Fruit fly (Drosophila melanogaster) whole organism, embryonic: ENCODE results near the gene IKKepsilon.

Source experiments
- Ada2b ChIP-seq: fragments of 200-800 bp; sonication (Bioruptor generic); IDR thresholded peaks from 2 replicates; pipeline ENCODE4 v1.3.6; 2022; ENCODE audit warnings: missing biosample characterization, missing genetic modification characterization
- C15 ChIP-seq: fragments of 200-800 bp; sonication (Bioruptor generic); IDR thresholded peaks from 3 replicates; pipeline ENCODE4 v1.3.6; 2022; ENCODE audit warnings: missing biosample characterization, missing genetic modification characterization
- CG12155 ChIP-seq: fragments of 200-800 bp; sonication (Bioruptor generic); optimal IDR thresholded peaks from 3 replicates; lab custom pipeline; 2016; ENCODE audit warnings: missing biosample characterization, missing genetic modification characterization
- CG17328 ChIP-seq: fragments of 200-800 bp; sonication (Bioruptor generic); IDR thresholded peaks from 2 replicates; pipeline ENCODE4 v1.3.6; 2022; ENCODE audit warnings: missing biosample characterization, missing genetic modification characterization
- CG18619 ChIP-seq: fragments of 200-800 bp; sonication (Bioruptor generic); optimal IDR thresholded peaks from 3 replicates; lab custom pipeline; 2017; ENCODE audit warnings: missing biosample characterization, mild to moderate bottlenecking, missing genetic modification characterization
- CG2120 ChIP-seq: fragments of 200-800 bp; sonication (Bioruptor generic); optimal IDR thresholded peaks from 3 replicates; lab custom pipeline; 2016; ENCODE audit warnings: missing biosample characterization, missing genetic modification characterization
- CG30403 ChIP-seq: fragments of 200-800 bp; sonication (Bioruptor generic); optimal IDR thresholded peaks from 3 replicates; lab custom pipeline; 2016; ENCODE audit warnings: missing biosample characterization, missing genetic modification characterization
- CG30431 ChIP-seq: fragments of 200-800 bp; sonication (Bioruptor generic); optimal IDR thresholded peaks from 2 replicates; lab custom pipeline; 2017; ENCODE audit warnings: missing biosample characterization, missing genetic modification characterization
- CG34422 ChIP-seq: fragments of 200-800 bp; sonication (Bioruptor generic); IDR thresholded peaks from 3 replicates; pipeline ENCODE4 v1.3.6; 2022; ENCODE audit warnings: missing biosample characterization, missing genetic modification characterization
- CG4617 ChIP-seq: fragments of 200-800 bp; sonication (Bioruptor generic); optimal IDR thresholded peaks from 3 replicates; lab custom pipeline; 2016; ENCODE audit warnings: missing biosample characterization, missing genetic modification characterization, borderline replicate concordance
- CG4854 ChIP-seq: fragments of 200-800 bp; sonication (Bioruptor generic); optimal IDR thresholded peaks from 2 replicates; lab custom pipeline; 2016; ENCODE audit warnings: missing biosample characterization, missing genetic modification characterization, inconsistent platforms
- CG7271 ChIP-seq: fragments of 200-800 bp; sonication (Bioruptor generic); optimal IDR thresholded peaks from 2 replicates; lab custom pipeline; 2018; ENCODE audit warnings: missing biosample characterization, mild to moderate bottlenecking, missing genetic modification characterization, moderate library complexity
- CG7372 ChIP-seq: fragments of 200-800 bp; sonication (Bioruptor generic); IDR thresholded peaks from 2 replicates; pipeline ENCODE4 v1.3.6; 2022; ENCODE audit warnings: missing biosample characterization, missing genetic modification characterization
- CG7745 ChIP-seq: fragments of 200-800 bp; sonication (Bioruptor generic); optimal IDR thresholded peaks from 2 replicates; lab custom pipeline; 2018; ENCODE audit warnings: missing biosample characterization, mild to moderate bottlenecking, missing genetic modification characterization, moderate library complexity
- CG8359 ChIP-seq: fragments of 200-800 bp; sonication (Bioruptor generic); optimal IDR thresholded peaks from 2 replicates; lab custom pipeline; 2017; ENCODE audit warnings: missing biosample characterization, mild to moderate bottlenecking, missing genetic modification characterization, borderline replicate concordance
- CG8924 ChIP-seq: fragments of 200-800 bp; optimal IDR thresholded peaks from 3 replicates; lab custom pipeline; 2019; ENCODE audit warnings: missing biosample characterization, mild to moderate bottlenecking, missing genetic modification characterization, moderate library complexity
- CG9437 ChIP-seq: fragments of 200-800 bp; sonication (Bioruptor generic); optimal IDR thresholded peaks from 2 replicates; lab custom pipeline; 2018; ENCODE audit warnings: missing biosample characterization, mild to moderate bottlenecking, missing genetic modification characterization
- CG9797 ChIP-seq: fragments of 200-800 bp; sonication (Bioruptor generic); optimal IDR thresholded peaks from 3 replicates; lab custom pipeline; 2018; ENCODE audit warnings: missing biosample characterization, mild to moderate bottlenecking, missing genetic modification characterization
- Camta ChIP-seq: fragments of 200-800 bp; sonication (Bioruptor generic); optimal IDR thresholded peaks from 2 replicates; lab custom pipeline; 2016; ENCODE audit warnings: missing biosample characterization, missing genetic modification characterization
- Dad ChIP-seq: fragments of 200-800 bp; sonication (Bioruptor generic); optimal IDR thresholded peaks from 3 replicates; lab custom pipeline; 2016; ENCODE audit warnings: missing biosample characterization, missing genetic modification characterization
- Drgx ChIP-seq: fragments of 200-800 bp; sonication (Bioruptor generic); IDR thresholded peaks from 2 replicates; pipeline ENCODE4 v1.3.6; 2022; ENCODE audit warnings: missing biosample characterization, missing genetic modification characterization
- HLH4C ChIP-seq: fragments of 200-800 bp; sonication (Bioruptor generic); IDR thresholded peaks from 3 replicates; pipeline ENCODE4 v1.3.6; 2022; ENCODE audit warnings: missing biosample characterization, missing genetic modification characterization; ENCODE audit not compliant: partially characterized antibody
- Hr3 ChIP-seq: fragments of 200-800 bp; sonication (Bioruptor generic); optimal IDR thresholded peaks from 3 replicates; lab custom pipeline; 2016; ENCODE audit warnings: missing biosample characterization, missing genetic modification characterization
- Hr51 ChIP-seq, 2 experiments: fragments of 200-800 bp; sonication (Bioruptor generic); optimal IDR thresholded peaks; 2 replicates in 1 of 2; 3 replicates in 1 of 2; lab custom pipeline; 2016 to 2018; ENCODE audit warnings: missing biosample characterization in 2 of 2, missing genetic modification characterization in 2 of 2, mild to moderate bottlenecking in 1 of 2, moderate library complexity in 1 of 2
- MESR4 ChIP-seq: fragments of 200-800 bp; sonication (Bioruptor generic); optimal IDR thresholded peaks from 2 replicates; lab custom pipeline; 2018; ENCODE audit warnings: missing biosample characterization, mild to moderate bottlenecking, missing genetic modification characterization, moderate library complexity
- NC2α ChIP-seq: fragments of 200-800 bp; sonication (Bioruptor generic); optimal IDR thresholded peaks from 2 replicates; lab custom pipeline; 2016; ENCODE audit warnings: missing biosample characterization, missing genetic modification characterization
- Pdp1 ChIP-seq, 2 experiments: fragments of 200-800 bp; sonication (Bioruptor generic); optimal IDR thresholded peaks; 3 replicates each; lab custom pipeline; 2016; ENCODE audit warnings: missing biosample characterization in 2 of 2, missing genetic modification characterization in 2 of 2, mild to moderate bottlenecking in 1 of 2, moderate library complexity in 1 of 2
- Ravus ChIP-seq: fragments of 200-800 bp; sonication (Bioruptor generic); IDR thresholded peaks from 2 replicates; pipeline ENCODE4 v1.3.6; 2022; ENCODE audit warnings: missing biosample characterization, missing genetic modification characterization
- Rx ChIP-seq: fragments of 200-800 bp; sonication (Bioruptor generic); IDR thresholded peaks from 2 replicates; pipeline ENCODE4 v1.3.6; 2022; ENCODE audit warnings: missing biosample characterization, missing genetic modification characterization
- Side ChIP-seq: fragments of 200-800 bp; sonication (Bioruptor generic); optimal IDR thresholded peaks from 2 replicates; lab custom pipeline; 2016; ENCODE audit warnings: missing biosample characterization, missing genetic modification characterization
- Trl ChIP-seq, 3 experiments: fragments of >200 bp in 2 of 3; fragments of 200-800 bp in 1 of 3; sonication (Bioruptor generic) in 1 of 3; optimal IDR thresholded peaks; 2 replicates in 1 of 3; 3 replicates in 2 of 3; lab custom pipeline; 2016 to 2017; ENCODE audit warnings: missing biosample characterization in 1 of 3, missing genetic modification characterization in 1 of 3
- Usf ChIP-seq: fragments of 200-800 bp; sonication (Bioruptor generic); optimal IDR thresholded peaks from 2 replicates; lab custom pipeline; 2017; ENCODE audit warnings: missing genotype, missing biosample characterization, missing genetic modification characterization
- YL-1 ChIP-seq: fragments of 200-800 bp; sonication (Bioruptor generic); optimal IDR thresholded peaks from 3 replicates; lab custom pipeline; 2017; ENCODE audit warnings: missing biosample characterization, mild to moderate bottlenecking, missing genetic modification characterization
- ato ChIP-seq: fragments of 200-800 bp; sonication (Bioruptor generic); IDR thresholded peaks from 2 replicates; pipeline ENCODE4 v1.3.6; 2022; ENCODE audit warnings: missing biosample characterization, missing genetic modification characterization; ENCODE audit not compliant: partially characterized antibody
- bigmax ChIP-seq: fragments of 200-800 bp; sonication (Bioruptor generic); optimal IDR thresholded peaks from 2 replicates; lab custom pipeline; 2018; ENCODE audit warnings: missing biosample characterization, mild to moderate bottlenecking, missing genetic modification characterization
- cad ChIP-seq: fragments of >200 bp; optimal IDR thresholded peaks from 2 replicates; lab custom pipeline; 2017; ENCODE audit warnings: missing biosample characterization, missing genetic modification characterization
- cas ChIP-seq: fragments of 200-800 bp; sonication (Bioruptor generic); IDR thresholded peaks from 2 replicates; pipeline ENCODE4 v1.3.6; 2022; ENCODE audit warnings: missing biosample characterization, missing genetic modification characterization
- chif ChIP-seq, 2 experiments: fragments of 200-800 bp; sonication (Bioruptor generic); optimal IDR thresholded peaks; 3 replicates each; lab custom pipeline; 2016; ENCODE audit warnings: missing biosample characterization in 2 of 2, missing genetic modification characterization in 2 of 2
- da ChIP-seq: fragments of 200-800 bp; sonication (Bioruptor generic); optimal IDR thresholded peaks from 2 replicates; lab custom pipeline; 2016; ENCODE audit warnings: missing biosample characterization, missing genetic modification characterization
- dpn ChIP-seq, 2 experiments: fragments of 200-800 bp; sonication (Bioruptor generic); optimal IDR thresholded peaks; 3 replicates each; lab custom pipeline; 2016; ENCODE audit warnings: missing biosample characterization in 2 of 2, missing genetic modification characterization in 2 of 2
- lab ChIP-seq: fragments of 200-800 bp; sonication (Bioruptor generic); optimal IDR thresholded peaks from 3 replicates; lab custom pipeline; 2017; ENCODE audit warnings: missing biosample characterization, missing genetic modification characterization, mild to moderate bottlenecking, moderate library complexity, missing genetic modification reagents
- mam ChIP-seq: fragments of 200-800 bp; sonication (Bioruptor generic); optimal IDR thresholded peaks from 3 replicates; lab custom pipeline; 2016; ENCODE audit warnings: missing biosample characterization, missing genetic modification characterization
- pan ChIP-seq, 4 experiments: fragments of >200 bp in 3 of 4; fragments of 200-800 bp in 1 of 4; sonication (Bioruptor generic) in 1 of 4; optimal IDR thresholded peaks in 3 of 4; IDR thresholded peaks in 1 of 4; 2 replicates each; pipeline versions ENCODE4 v1.3.6 to Lab custom; 2017 to 2022; ENCODE audit warnings: missing biosample characterization in 2 of 4, missing genetic modification characterization in 2 of 4, mixed read lengths in 1 of 4
- pzg ChIP-seq: fragments of 200-800 bp; sonication (Bioruptor generic); optimal IDR thresholded peaks from 3 replicates; lab custom pipeline; 2018; ENCODE audit warnings: missing biosample characterization, mild to moderate bottlenecking, missing genetic modification characterization, moderate library complexity
- ro ChIP-seq: fragments of 200-800 bp; sonication (Bioruptor generic); IDR thresholded peaks from 2 replicates; pipeline ENCODE4 v1.3.6; 2022; ENCODE audit warnings: missing biosample characterization, missing genetic modification characterization
- sc ChIP-seq, 3 experiments: fragments of >200 bp in 2 of 3; fragments of 200-800 bp in 1 of 3; sonication (Bioruptor generic) in 1 of 3; optimal IDR thresholded peaks; 2 replicates in 2 of 3; 3 replicates in 1 of 3; lab custom pipeline; 2017; ENCODE audit warnings: mild to moderate bottlenecking in 1 of 3, missing biosample characterization in 1 of 3, missing genetic modification characterization in 1 of 3, missing genetic modification reagents in 1 of 3
- unc-4 ChIP-seq: fragments of 200-800 bp; sonication (Bioruptor generic); IDR thresholded peaks from 2 replicates; pipeline ENCODE4 v1.3.6; 2022; ENCODE audit warnings: missing biosample characterization, missing genetic modification characterization; ENCODE audit not compliant: partially characterized antibody
- z ChIP-seq: fragments of 200-800 bp; sonication (Bioruptor generic); IDR thresholded peaks from 3 replicates; pipeline ENCODE4 v1.3.6; 2022; ENCODE audit warnings: missing biosample characterization, missing genetic modification characterization
- zfh1 ChIP-seq: fragments of 200-800 bp; sonication (Bioruptor generic); IDR thresholded peaks from 3 replicates; pipeline ENCODE4 v1.3.6; 2022; ENCODE audit warnings: missing biosample characterization, missing genetic modification characterization

IKKepsilon gene

dm6 chr2L:20675875-20676274 lies at the start of gene IKKepsilon, which contains the start of gene CG31678 (continued):
- TF ChIP-seq Camta (GFP tag; lab: Kevin White, UChicago): no peak
- no peak for TF ChIP-seq Side (GFP tag; lab: Kevin White, UChicago)
- peak; percentile 46 for TF ChIP-seq MESR4 (GFP tag; lab: Kevin White, UChicago)
- TF ChIP-seq Dad (GFP tag; lab: Kevin White, UChicago): no peak
- TF ChIP-seq zfh1 (GFP tag; lab: Robert Waterston, UW): peak; percentile 25; the same call in 1 of the 3 replicates
- TF ChIP-seq unc-4: peak; percentile 89
- TF ChIP-seq Trl (optimal IDR thresholded peaks at IDR 0.05; lab: Kevin White, UChicago): no peak
- TF ChIP-seq Trl (GFP tag; optimal IDR thresholded peaks at IDR 0.05; lab: Kevin White, UChicago): no peak
- no peak for TF ChIP-seq Rx (GFP tag; lab: Robert Waterston, UW)
- no peak for TF ChIP-seq C15
- peak; percentile 39 for TF ChIP-seq CG8924 (tag; lab: Kevin White, UChicago)
- no peak for TF ChIP-seq cad (GFP tag; lab: Kevin White, UChicago)
- TF ChIP-seq chif (GFP tag; optimal IDR thresholded peaks at IDR 0.05; lab: Kevin White, UChicago): no peak
- TF ChIP-seq CG8359 (GFP tag; lab: Kevin White, UChicago): no peak
- TF ChIP-seq ato (GFP tag; lab: Robert Waterston, UW): peak; percentile 83
- TF ChIP-seq pzg: peak; percentile 62
- peak; percentile 23 for TF ChIP-seq lab (GFP tag; lab: Kevin White, UChicago)
- no peak for TF ChIP-seq z (GFP tag; lab: Robert Waterston, UW)
- no peak for TF ChIP-seq sc (optimal IDR thresholded peaks at IDR 0.05; lab: Kevin White, UChicago)
- no peak for TF ChIP-seq sc (GFP tag; optimal IDR thresholded peaks at IDR 0.05; lab: Kevin White, UChicago)
- no peak for TF ChIP-seq CG9437 (GFP tag; lab: Kevin White, UChicago)
- peak; percentile 10 for TF ChIP-seq mam (GFP tag; lab: Kevin White, UChicago)
- TF ChIP-seq dpn (GFP tag; optimal IDR thresholded peaks at IDR 0.05; lab: Kevin White, UChicago): peak in 1 of 2 experiments; percentile 54
- no peak for TF ChIP-seq pan (optimal IDR thresholded peaks at IDR 0.05; lab: Kevin White, UChicago)
- peak in 1 of 2 experiments; percentile 64 for TF ChIP-seq pan (GFP tag; optimal IDR thresholded peaks at IDR 0.05 in 1 of 2, IDR thresholded peaks at IDR 0.05 in 1 of 2)
- peak; percentile 83 for TF ChIP-seq YL-1
- TF ChIP-seq CG30431 (GFP tag; lab: Kevin White, UChicago): no peak
- TF ChIP-seq da (GFP tag; lab: Kevin White, UChicago): no peak
- peak in 1 of 2 experiments; percentile 2 for TF ChIP-seq Hr51 (GFP tag; optimal IDR thresholded peaks at IDR 0.05; lab: Kevin White, UChicago)
- TF ChIP-seq CG4854 (GFP tag; lab: Kevin White, UChicago): no peak
- peak; percentile 6 for TF ChIP-seq CG12155 (GFP tag; lab: Kevin White, UChicago)
- 0 out of 2 replicates have a peak, but pooled peaks have one; percentile 15 for TF ChIP-seq CG17328
- no peak for TF ChIP-seq CG7745
- TF ChIP-seq CG2120 (GFP tag; lab: Kevin White, UChicago): peak; percentile 60
- TF ChIP-seq ro (GFP tag; lab: Robert Waterston, UW): no peak
- no peak for TF ChIP-seq NC2α (GFP tag; lab: Kevin White, UChicago)
- TF ChIP-seq Ada2b (GFP tag; lab: Robert Waterston, UW): peak; percentile 17; the same call in 1 of the 2 replicates
- TF ChIP-seq CG7372 (GFP tag; lab: Robert Waterston, UW): no peak
- no peak for TF ChIP-seq bigmax (GFP tag; lab: Kevin White, UChicago)
- TF ChIP-seq CG18619 (GFP tag; lab: Kevin White, UChicago): no peak
- no peak for TF ChIP-seq cas (GFP tag; lab: Robert Waterston, UW)
- peak; percentile 11 to 13 for TF ChIP-seq Pdp1 (GFP tag; optimal IDR thresholded peaks at IDR 0.05; lab: Kevin White, UChicago)
- peak; percentile 64; the same call in 2 of the 3 replicates for TF ChIP-seq CG34422 (GFP tag; lab: Robert Waterston, UW)
- no peak for TF ChIP-seq Drgx (GFP tag; lab: Robert Waterston, UW)
- TF ChIP-seq CG4617: peak; percentile 95
- TF ChIP-seq Ravus (GFP tag; lab: Robert Waterston, UW): no peak
- peak; percentile 98 for TF ChIP-seq HLH4C (GFP tag; lab: Robert Waterston, UW)
- no peak for TF ChIP-seq CG7271 (tag; lab: Kevin White, UChicago)
- peak; percentile 12 for TF ChIP-seq CG9797 (GFP tag; lab: Kevin White, UChicago)
- peak; percentile 34 for TF ChIP-seq Hr3 (GFP tag; lab: Kevin White, UChicago)
- no peak for TF ChIP-seq Usf (GFP tag; lab: Kevin White, UChicago)
- peak; percentile 51 for TF ChIP-seq CG30403 (GFP tag; lab: Kevin White, UChicago)
